Worm (Caenorhabditis elegans): Measurements from ENCODE around the gene pxl-1.

The pxl-1 gene

ce11 chrIII:5855637-5856179, 40.1 kb downstream of the pxl-1 start, which contains the start of the genes cct-6 and alh-9:
Gene cct-6, minus strand, starts transcription at chrIII:5855687.
Gene alh-9, plus strand, starts transcription at chrIII:5856018.
- peak; percentile 5 for TF ChIP-seq nhr-6 (tag; optimal IDR thresholded peaks at IDR 0.05)
- peak; percentile 19 for TF ChIP-seq ztf-4 (tag; optimal IDR thresholded peaks at IDR 0.05)
- peak; percentile 37 for TF ChIP-seq snpc-4 (tag; optimal IDR thresholded peaks at IDR 0.05)
- TF ChIP-seq nhr-11 (tag; optimal IDR thresholded peaks at IDR 0.05), result no peak
- TF ChIP-seq sem-4 (tag; optimal IDR thresholded peaks at IDR 0.05), result peak; percentile 2
- TF ChIP-seq R02D3.7 (tag; optimal IDR thresholded peaks at IDR 0.05), result peak; percentile 70
- peak; percentile 84 for TF ChIP-seq nhr-25 (tag; optimal IDR thresholded peaks at IDR 0.05)
- TF ChIP-seq nhr-77 (tag; optimal IDR thresholded peaks at IDR 0.05), result no peak
- TF ChIP-seq lin-13 (GFP tag; optimal IDR thresholded peaks at IDR 0.05), result peak; percentile 88
- no peak for TF ChIP-seq nhr-237 (tag; optimal IDR thresholded peaks at IDR 0.05)
- TF ChIP-seq fos-1 (tag; optimal IDR thresholded peaks at IDR 0.05), result peak; percentile 56
- no peak for TF ChIP-seq mbf-1 (tag; optimal IDR thresholded peaks at IDR 0.05)
- TF ChIP-seq ztf-1 (GFP tag; conservative IDR thresholded peaks at IDR 0.05), result no peak
- TF ChIP-seq ceh-16 (tag; optimal IDR thresholded peaks at IDR 0.05), result no peak
- no peak for TF ChIP-seq zag-1 (tag; optimal IDR thresholded peaks at IDR 0.05)
- no peak for TF ChIP-seq mdl-1 (tag; optimal IDR thresholded peaks at IDR 0.05)
- TF ChIP-seq mab-5 (tag; optimal IDR thresholded peaks at IDR 0.05), result peak; percentile 46
- no peak for TF ChIP-seq unc-39 (tag; optimal IDR thresholded peaks at IDR 0.05)
- no peak for TF ChIP-seq dmd-4 (tag; optimal IDR thresholded peaks at IDR 0.05)
- TF ChIP-seq crh-2 (tag; optimal IDR thresholded peaks at IDR 0.05), result peak; percentile 89
- TF ChIP-seq ZK546.5 (tag; optimal IDR thresholded peaks at IDR 0.05), result peak; percentile 1
- TF ChIP-seq sma-3 (GFP tag; optimal IDR thresholded peaks at IDR 0.05), result peak; percentile 80
- TF ChIP-seq F13H6.1 (tag; optimal IDR thresholded peaks at IDR 0.05), result peak; percentile 69
- no peak for TF ChIP-seq alr-1 (tag; optimal IDR thresholded peaks at IDR 0.05)
- TF ChIP-seq sma-9 (GFP tag; optimal IDR thresholded peaks at IDR 0.05), result peak; percentile 76
- no peak for TF ChIP-seq sma-9 (tag; optimal IDR thresholded peaks at IDR 0.05)
- peak; percentile 93 for TF ChIP-seq gmeb-1 (tag; optimal IDR thresholded peaks at IDR 0.05)
- TF ChIP-seq Y55F3AM.14 (GFP tag; optimal IDR thresholded peaks at IDR 0.05), result no peak
- TF ChIP-seq elt-3 (tag; optimal IDR thresholded peaks at IDR 0.05), result no peak
- no peak for TF ChIP-seq aly-2 (tag; optimal IDR thresholded peaks at IDR 0.05)
- TF ChIP-seq ceh-82 (tag; optimal IDR thresholded peaks at IDR 0.05), result peak; percentile 20
- TF ChIP-seq unc-62 (GFP tag; optimal IDR thresholded peaks at IDR 0.05), result no peak
- TF ChIP-seq C34F6.9 (tag; optimal IDR thresholded peaks at IDR 0.05), result peak; percentile 92
- TF ChIP-seq ama-1 (optimal IDR thresholded peaks at IDR 0.05), result peak; percentile 44
- TF ChIP-seq elt-1 (tag; optimal IDR thresholded peaks at IDR 0.05), result no peak
- TF ChIP-seq lin-11 (tag; optimal IDR thresholded peaks at IDR 0.05), result peak; percentile 79
- TF ChIP-seq nhr-23 (tag; optimal IDR thresholded peaks at IDR 0.05), result no peak
- TF ChIP-seq nhr-10 (tag; optimal IDR thresholded peaks at IDR 0.05), result no peak
- peak; percentile 61 to 92 for TF ChIP-seq lsy-2 (tag; optimal IDR thresholded peaks at IDR 0.05)
- no peak for TF ChIP-seq blmp-1 (tag; optimal IDR thresholded peaks at IDR 0.05; ENCODE audit: insufficient read depth)
- TF ChIP-seq skn-1 (tag; optimal IDR thresholded peaks at IDR 0.05), result no peak
- peak; percentile 54 for TF ChIP-seq nhr-21 (tag; optimal IDR thresholded peaks at IDR 0.05)
- peak; percentile 88 for TF ChIP-seq nhr-129 (tag; optimal IDR thresholded peaks at IDR 0.05)
- peak; percentile 39 for TF ChIP-seq egl-27 (tag; optimal IDR thresholded peaks at IDR 0.05)
- TF ChIP-seq ztf-11 (tag; optimal IDR thresholded peaks at IDR 0.05), result no peak
- TF ChIP-seq lin-39 (tag; optimal IDR thresholded peaks at IDR 0.05), result no peak
- TF ChIP-seq peb-1 (tag; optimal IDR thresholded peaks at IDR 0.05), result no peak
- no peak for TF ChIP-seq nhr-12 (tag; optimal IDR thresholded peaks at IDR 0.05)
- TF ChIP-seq unc-55 (GFP tag; optimal IDR thresholded peaks at IDR 0.05), result peak; percentile 94
